Worm (Caenorhabditis elegans) whole organism, L4 larva: ENCODE data around the gene F47B8.14.

ENCODE experiments used
- F10B5.3 ChIP-seq: sonication (generic microtip); optimal IDR thresholded peaks from 2 replicates; lab custom pipeline; 2016; ENCODE audit warnings: mild to moderate bottlenecking, missing genetic modification characterization, missing compliant biosample characterization
- F44E2.7 ChIP-seq: fragments of 200-800 bp; sonication (Bioruptor generic); IDR thresholded peaks from 2 replicates; pipeline ENCODE4 v2.1.2; 2022; ENCODE audit warnings: missing genetic modification characterization, missing compliant biosample characterization
- T26A8.4 ChIP-seq: fragments of 200-800 bp; sonication (Bioruptor generic); IDR thresholded peaks from 2 replicates; pipeline ENCODE4 v1.3.6; 2022; ENCODE audit warnings: missing genetic modification characterization, missing compliant biosample characterization
- Y105C5A.15 ChIP-seq: fragments of 200-800 bp; sonication (Bioruptor generic); IDR thresholded peaks from 2 replicates; pipeline ENCODE4 v1.3.6; 2022; ENCODE audit warnings: missing genetic modification characterization, missing compliant biosample characterization
- Y5F2A.4 ChIP-seq: fragments of 200-800 bp; sonication (Bioruptor generic); optimal IDR thresholded peaks from 2 replicates; lab custom pipeline; 2018; ENCODE audit warnings: mild to moderate bottlenecking, missing genetic modification characterization, missing compliant biosample characterization
- Y75B8A.6 ChIP-seq: fragments of 200-800 bp; sonication (Bioruptor generic); IDR thresholded peaks from 2 replicates; pipeline ENCODE4 v1.3.6; 2022; ENCODE audit warnings: missing genetic modification reagents, missing genetic modification characterization, missing compliant biosample characterization
- ZK546.5 ChIP-seq, 2 experiments: sonication (generic microtip); optimal IDR thresholded peaks; 2 replicates each; lab custom pipeline; 2017; ENCODE audit warnings: missing biosample characterization in 2 of 2, missing genetic modification characterization in 2 of 2
- attf-4 ChIP-seq: sonication (generic microtip); optimal IDR thresholded peaks from 3 replicates; lab custom pipeline; 2017; ENCODE audit warnings: missing biosample characterization, missing genetic modification characterization
- ceh-20 ChIP-seq: fragments of 200-800 bp; sonication (Bioruptor generic); IDR thresholded peaks from 2 replicates; pipeline ENCODE4 v1.3.6; 2022; ENCODE audit warnings: missing genetic modification reagents, missing genetic modification characterization, missing compliant biosample characterization
- ceh-28 ChIP-seq: fragments of 150-350 bp; optimal IDR thresholded peaks from 2 replicates; lab custom pipeline; 2014; ENCODE audit warnings: missing biosample characterization, missing genetic modification reagents, missing genetic modification characterization
- ceh-32 ChIP-seq: sonication (generic microtip); optimal IDR thresholded peaks from 2 replicates; lab custom pipeline; 2016; ENCODE audit warnings: mild to moderate bottlenecking, missing genetic modification characterization, missing compliant biosample characterization; ENCODE audit not compliant: poor library complexity
- ceh-62 ChIP-seq: sonication (generic microtip); optimal IDR thresholded peaks from 2 replicates; lab custom pipeline; 2017; ENCODE audit warnings: missing biosample characterization, missing genetic modification characterization
- ceh-82 ChIP-seq: sonication (generic microtip); optimal IDR thresholded peaks from 2 replicates; lab custom pipeline; 2017; ENCODE audit warnings: missing biosample characterization, missing genetic modification characterization
- ces-1 ChIP-seq: fragments of 150-350 bp; sonication (generic microtip); optimal IDR thresholded peaks from 4 replicates; lab custom pipeline; 2014; ENCODE audit warnings: missing biosample characterization, missing genetic modification reagents, missing genetic modification characterization
- ctbp-1 ChIP-seq: fragments of 200-800 bp; sonication (Bioruptor generic); IDR thresholded peaks from 2 replicates; pipeline ENCODE4 v1.3.6; 2022; ENCODE audit warnings: missing genetic modification reagents, missing genetic modification characterization, missing compliant biosample characterization
- daf-16 ChIP-seq, 3 experiments: sonication (generic microtip); optimal IDR thresholded peaks; 2 replicates each; lab custom pipeline; 2016 to 2017; ENCODE audit warnings: missing genetic modification characterization in 3 of 3, missing genetic modification reagents in 3 of 3, mild to moderate bottlenecking in 2 of 3, missing compliant biosample characterization in 2 of 3, missing biosample characterization in 1 of 3, moderate library complexity in 1 of 3
- egl-43 ChIP-seq: fragments of 200-800 bp; sonication (Bioruptor generic); IDR thresholded peaks from 2 replicates; pipeline ENCODE4 v1.3.6; 2022; ENCODE audit warnings: missing genetic modification reagents, missing genetic modification characterization, missing compliant biosample characterization
- hlh-11 ChIP-seq: fragments of 200-800 bp; sonication (Bioruptor generic); optimal IDR thresholded peaks from 2 replicates; lab custom pipeline; 2018; ENCODE audit warnings: mild to moderate bottlenecking, missing genetic modification characterization, missing compliant biosample characterization
- hlh-30 ChIP-seq: sonication (generic microtip); optimal IDR thresholded peaks from 2 replicates; lab custom pipeline; 2017; ENCODE audit warnings: antibody characterized with exemption, mild to moderate bottlenecking, missing genetic modification characterization, missing compliant biosample characterization; ENCODE audit not compliant: insufficient read depth
- lin-1 ChIP-seq: fragments of 200-800 bp; sonication (Bioruptor generic); IDR thresholded peaks from 2 replicates; pipeline ENCODE4 v1.3.6; 2022; ENCODE audit warnings: missing genetic modification reagents, missing genetic modification characterization, missing compliant biosample characterization
- lin-13 ChIP-seq: fragments of 150-350 bp; optimal IDR thresholded peaks from 2 replicates; lab custom pipeline; 2014; ENCODE audit warnings: missing biosample characterization, missing genetic modification reagents, missing genetic modification characterization
- lin-29 ChIP-seq: fragments of 200-800 bp; sonication (Bioruptor generic); IDR thresholded peaks from 2 replicates; pipeline ENCODE4 v1.3.6; 2022; ENCODE audit warnings: missing genetic modification reagents, missing genetic modification characterization, missing compliant biosample characterization
- lin-39 ChIP-seq: fragments of 150-350 bp; optimal IDR thresholded peaks from 2 replicates; lab custom pipeline; 2014; ENCODE audit warnings: missing biosample characterization, missing genetic modification reagents, missing genetic modification characterization
- lir-3 ChIP-seq: sonication (generic microtip); optimal IDR thresholded peaks from 2 replicates; lab custom pipeline; 2016; ENCODE audit warnings: mild to moderate bottlenecking, missing genetic modification characterization, missing compliant biosample characterization
- madf-9 ChIP-seq: fragments of 200-800 bp; sonication (Bioruptor generic); conservative IDR thresholded peaks from 2 replicates; pipeline ENCODE4 v1.3.6; 2022; ENCODE audit warnings: missing genetic modification reagents, missing genetic modification characterization, missing compliant biosample characterization
- mdt-29 ChIP-seq: fragments of 200-800 bp; sonication (Bioruptor generic); IDR thresholded peaks from 2 replicates; pipeline ENCODE4 v1.3.6; 2022; ENCODE audit warnings: missing genetic modification reagents, missing genetic modification characterization, missing compliant biosample characterization
- mxl-2 ChIP-seq: fragments of 200-800 bp; sonication (Bioruptor generic); conservative IDR thresholded peaks from 2 replicates; pipeline ENCODE4 v1.3.6; 2022; ENCODE audit warnings: missing genetic modification reagents, missing genetic modification characterization, missing compliant biosample characterization
- mxl-3 ChIP-seq: fragments of 200-800 bp; sonication (Bioruptor generic); optimal IDR thresholded peaks from 2 replicates; lab custom pipeline; 2018; ENCODE audit warnings: mild to moderate bottlenecking, missing genetic modification characterization, missing compliant biosample characterization
- nhr-10 ChIP-seq: fragments of 150-350 bp; optimal IDR thresholded peaks from 2 replicates; lab custom pipeline; 2014; ENCODE audit warnings: missing biosample characterization, missing genetic modification characterization
- nhr-111 ChIP-seq: fragments of 200-800 bp; sonication (Bioruptor generic); optimal IDR thresholded peaks from 2 replicates; lab custom pipeline; 2018; ENCODE audit warnings: mild to moderate bottlenecking, missing genetic modification characterization, missing compliant biosample characterization
- nhr-28 ChIP-seq: fragments of 150-350 bp; optimal IDR thresholded peaks from 2 replicates; lab custom pipeline; 2014; ENCODE audit warnings: missing biosample characterization, missing genetic modification characterization
- nhr-42 ChIP-seq: fragments of 200-800 bp; sonication (Bioruptor generic); IDR thresholded peaks from 2 replicates; pipeline ENCODE4 v1.3.6; 2022; ENCODE audit warnings: missing genetic modification characterization, missing compliant biosample characterization
- nhr-6 ChIP-seq: fragments of 150-350 bp; optimal IDR thresholded peaks from 2 replicates; lab custom pipeline; 2014; ENCODE audit warnings: missing biosample characterization, missing genetic modification characterization
- php-3 ChIP-seq: fragments of 200-800 bp; sonication (Bioruptor generic); IDR thresholded peaks from 2 replicates; pipeline ENCODE4 v1.3.6; 2022; ENCODE audit warnings: missing genetic modification reagents, missing genetic modification characterization, missing compliant biosample characterization
- set-16 ChIP-seq: fragments of 200-800 bp; sonication (Bioruptor generic); IDR thresholded peaks from 2 replicates; pipeline ENCODE4 v1.3.6; 2022; ENCODE audit warnings: missing genetic modification reagents, missing genetic modification characterization, missing compliant biosample characterization
- skn-1 ChIP-seq: fragments of 150-350 bp; optimal IDR thresholded peaks from 2 replicates; lab custom pipeline; 2014; ENCODE audit warnings: missing biosample characterization, missing genetic modification characterization
- snpc-4 ChIP-seq: fragments of 150-350 bp; optimal IDR thresholded peaks from 2 replicates; lab custom pipeline; 2014; ENCODE audit warnings: missing biosample characterization, missing genetic modification characterization
- spr-3 ChIP-seq: fragments of 200-800 bp; sonication (Bioruptor generic); optimal IDR thresholded peaks from 2 replicates; lab custom pipeline; 2018; ENCODE audit warnings: mild to moderate bottlenecking, missing genetic modification characterization, missing compliant biosample characterization
- tra-1 ChIP-seq: fragments of 200-800 bp; sonication (Bioruptor generic); IDR thresholded peaks from 2 replicates; pipeline ENCODE4 v1.3.6; 2022; ENCODE audit warnings: missing genetic modification reagents, missing genetic modification characterization, missing compliant biosample characterization
- unc-130 ChIP-seq: sonication (generic microtip); optimal IDR thresholded peaks from 2 replicates; lab custom pipeline; 2016; ENCODE audit warnings: missing genetic modification reagents, missing genetic modification characterization, missing compliant biosample characterization
- unc-39 ChIP-seq: sonication (generic microtip); optimal IDR thresholded peaks from 2 replicates; lab custom pipeline; 2017; ENCODE audit warnings: missing biosample characterization, missing genetic modification characterization
- zag-1 ChIP-seq: fragments of 150-350 bp; optimal IDR thresholded peaks from 2 replicates; lab custom pipeline; 2014; ENCODE audit warnings: missing biosample characterization, missing genetic modification characterization
- zfp-3 ChIP-seq: fragments of 200-800 bp; sonication (Bioruptor generic); conservative IDR thresholded peaks from 2 replicates; pipeline ENCODE4 v1.3.6; 2022; ENCODE audit warnings: missing genetic modification reagents, missing genetic modification characterization, missing compliant biosample characterization
- zip-11 ChIP-seq: fragments of 200-800 bp; sonication (Bioruptor generic); IDR thresholded peaks from 2 replicates; pipeline ENCODE4 v1.3.6; 2022; ENCODE audit warnings: missing genetic modification characterization, missing compliant biosample characterization
- zip-2 ChIP-seq: fragments of 150-350 bp; optimal IDR thresholded peaks from 2 replicates; lab custom pipeline; 2014; ENCODE audit warnings: missing biosample characterization, missing genetic modification characterization
- ztf-11 ChIP-seq: fragments of 150-350 bp; optimal IDR thresholded peaks from 2 replicates; lab custom pipeline; 2014; ENCODE audit warnings: missing biosample characterization, missing genetic modification characterization
- ztf-7 ChIP-seq: fragments of 150-350 bp; optimal IDR thresholded peaks from 2 replicates; lab custom pipeline; 2014; ENCODE audit warnings: missing biosample characterization, missing genetic modification characterization

The F47B8.14 gene

ce11 chrV:14354258-14354877, 34.0 kb downstream of the F47B8.14 start, which contains the start of gene Y49A3A.3 (continued):
- TF ChIP-seq spr-3 (GFP tag; lab: Kevin White, UChicago) (peak; percentile 67), lin-1 (peak; percentile 42; the same call in 1 of the 2 replicates), attf-4 (no peak), ces-1 (no peak), ztf-11 (tag; lab: Kevin White, UChicago) (no peak), mxl-3 (GFP tag; lab: Kevin White, UChicago) (peak; percentile 9), skn-1 (tag; lab: Kevin White, UChicago) (no peak), unc-130 (no peak), php-3 (GFP tag; lab: Robert Waterston, UW) (no peak; the same call in 1 of the 2 replicates), mxl-2 (GFP tag; lab: Robert Waterston, UW) (0 out of 2 replicates have a peak, but pooled peaks have one; percentile 7), ZK546.5 (tag; optimal IDR thresholded peaks at IDR 0.05; lab: Kevin White, UChicago) (peak in 1 of 2 experiments; percentile 2), zip-2 (no peak), lin-29 (GFP tag; lab: Robert Waterston, UW) (no peak)

- TF ChIP-seq nhr-42 (GFP tag; lab: Robert Waterston, UW) (no peak), F10B5.3 (peak; percentile 40), nhr-28 (tag; lab: Kevin White, UChicago) (peak; percentile 51), unc-130 (peak; percentile 41), zfp-3 (no peak), ceh-28 (tag; lab: Kevin White, UChicago) (no peak), Y105C5A.15 (GFP tag; lab: Robert Waterston, UW) (no peak), ceh-20 (GFP tag; lab: Robert Waterston, UW) (no peak), lin-39 (tag; lab: Kevin White, UChicago) (no peak), nhr-111 (GFP tag; lab: Kevin White, UChicago) (no peak), ceh-82 (tag; lab: Kevin White, UChicago) (no peak), ztf-7 (peak; percentile 53), snpc-4 (tag; lab: Kevin White, UChicago) (no peak), mxl-3 (GFP tag; lab: Kevin White, UChicago) (no peak), lir-3 (tag; lab: Kevin White, UChicago) (no peak), hlh-11 (tag; lab: Kevin White, UChicago) (peak; percentile 66), ceh-62 (tag; lab: Kevin White, UChicago) (no peak), zag-1 (tag; lab: Kevin White, UChicago) (peak; percentile 8), skn-1 (tag; lab: Kevin White, UChicago) (no peak), nhr-6 (tag; lab: Kevin White, UChicago) (peak; percentile 96), unc-39 (tag; lab: Kevin White, UChicago) (no peak), lin-13 (GFP tag; lab: Kevin White, UChicago) (no peak), daf-16 (GFP tag; optimal IDR thresholded peaks at IDR 0.05; lab: Kevin White, UChicago) (no peak), daf-16 (tag; optimal IDR thresholded peaks at IDR 0.05; lab: Kevin White, UChicago) (peak; percentile 20), F44E2.7 (GFP tag; lab: Robert Waterston, UW) (no peak), zip-11 (no peak), set-16 (GFP tag; lab: Robert Waterston, UW) (no peak), lin-1 (no peak), mdt-29 (no peak), nhr-10 (tag; lab: Kevin White, UChicago) (no peak), egl-43 (GFP tag; lab: Robert Waterston, UW) (no peak), Y75B8A.6 (GFP tag; lab: Robert Waterston, UW) (no peak), ctbp-1 (GFP tag; lab: Robert Waterston, UW) (no peak; the same call in 1 of the 2 replicates), Y5F2A.4 (GFP tag; lab: Kevin White, UChicago) (no peak), T26A8.4 (peak; percentile 70), madf-9 (GFP tag; lab: Robert Waterston, UW) (peak; percentile 43; the same call in 1 of the 2 replicates), ces-1 (no peak), tra-1 (GFP tag; lab: Robert Waterston, UW) (no peak), hlh-30 (tag; lab: Kevin White, UChicago) (peak; percentile 52), ceh-32 (tag; lab: Kevin White, UChicago) (no peak), attf-4 (no peak)
These were observed 35.5 kb downstream of the F47B8.14 start, which contains the start of gene cyn-1 for ce11 chrV:14355738-14356368. TSS of gene cyn-1 (plus strand) at chrV:14356076.
